Worm (Caenorhabditis elegans) whole organism, L4 larva: ENCODE data around the gene ZK688.9.

Source experiments
- Y5F2A.4 ChIP-seq: fragments of 200-800 bp; sonication (Bioruptor generic); optimal IDR thresholded peaks from 2 replicates; lab custom pipeline; 2018; ENCODE audit warnings: mild to moderate bottlenecking, missing genetic modification characterization, missing compliant biosample characterization
- ZK337.2 ChIP-seq: fragments of 200-800 bp; sonication (Bioruptor generic); IDR thresholded peaks from 2 replicates; pipeline ENCODE4 v1.3.6; 2022; ENCODE audit warnings: missing genetic modification reagents, missing genetic modification characterization, missing compliant biosample characterization
- ZK546.5 ChIP-seq, 2 experiments: sonication (generic microtip); optimal IDR thresholded peaks; 2 replicates each; lab custom pipeline; 2017; ENCODE audit warnings: missing biosample characterization in 2 of 2, missing genetic modification characterization in 2 of 2
- hlh-30 ChIP-seq: sonication (generic microtip); optimal IDR thresholded peaks from 2 replicates; lab custom pipeline; 2017; ENCODE audit warnings: antibody characterized with exemption, mild to moderate bottlenecking, missing genetic modification characterization, missing compliant biosample characterization; ENCODE audit not compliant: insufficient read depth
- jun-1 ChIP-seq: fragments of 150-350 bp; optimal IDR thresholded peaks from 2 replicates; lab custom pipeline; 2014; ENCODE audit warnings: missing biosample characterization, missing genetic modification reagents, missing genetic modification characterization
- lin-38 ChIP-seq: fragments of 200-800 bp; sonication (Bioruptor generic); IDR thresholded peaks from 2 replicates; pipeline ENCODE4 v1.3.6; 2022; ENCODE audit warnings: missing genetic modification reagents, missing genetic modification characterization, missing compliant biosample characterization
- mdt-29 ChIP-seq: fragments of 200-800 bp; sonication (Bioruptor generic); IDR thresholded peaks from 2 replicates; pipeline ENCODE4 v1.3.6; 2022; ENCODE audit warnings: missing genetic modification reagents, missing genetic modification characterization, missing compliant biosample characterization
- mep-1 ChIP-seq: fragments of 150-350 bp; sonication (generic microtip); optimal IDR thresholded peaks from 3 replicates; lab custom pipeline; 2014; ENCODE audit warnings: missing biosample characterization, missing genetic modification characterization
- nhr-111 ChIP-seq: fragments of 200-800 bp; sonication (Bioruptor generic); optimal IDR thresholded peaks from 2 replicates; lab custom pipeline; 2018; ENCODE audit warnings: mild to moderate bottlenecking, missing genetic modification characterization, missing compliant biosample characterization
- snpc-4 ChIP-seq: fragments of 150-350 bp; optimal IDR thresholded peaks from 2 replicates; lab custom pipeline; 2014; ENCODE audit warnings: missing biosample characterization, missing genetic modification characterization
- unc-62 ChIP-seq, 3 experiments: fragments of 150-350 bp in 1 of 3; sonication (generic microtip); optimal IDR thresholded peaks in 2 of 3; peaks in 1 of 3; 1 replicate in 1 of 3; 2 replicates in 2 of 3; lab custom pipeline; 2014 to 2017; ENCODE audit warnings: missing biosample characterization in 3 of 3, missing genetic modification characterization in 3 of 3, missing genetic modification reagents in 3 of 3, missing genotype in 1 of 3
- ztf-11 ChIP-seq: fragments of 150-350 bp; optimal IDR thresholded peaks from 2 replicates; lab custom pipeline; 2014; ENCODE audit warnings: missing biosample characterization, missing genetic modification characterization

- TF ChIP-seq ZK337.2 (GFP tag; lab: Robert Waterston, UW) (no peak), nhr-111 (GFP tag; lab: Kevin White, UChicago) (no peak), ZK546.5 (tag; optimal IDR thresholded peaks at IDR 0.05; lab: Kevin White, UChicago) (no peak), ztf-11 (tag; lab: Kevin White, UChicago) (no peak), snpc-4 (tag; lab: Kevin White, UChicago) (no peak), mdt-29 (GFP tag; lab: Robert Waterston, UW) (no peak), lin-38 (GFP tag; lab: Robert Waterston, UW) (no peak), hlh-30 (tag; lab: Kevin White, UChicago) (no peak), Y5F2A.4 (GFP tag; lab: Kevin White, UChicago) (no peak), jun-1 (tag; lab: Kevin White, UChicago) (no peak), unc-62 (GFP tag; optimal IDR thresholded peaks at IDR 0.05 in 1 of 2; lab: Kevin White, UChicago) (no peak), unc-62 (tag; optimal IDR thresholded peaks at IDR 0.05; lab: Kevin White, UChicago) (no peak), mep-1 (tag; lab: Kevin White, UChicago) (no peak)
Observed at ce11 chrIII:7894724-7895123, 11.9 kb upstream of the ZK688.9 start, which contains the start of gene ZK688.4.
